Fruit fly (Drosophila melanogaster) whole organism, embryonic: ENCODE data around the gene CG31816.

Source experiments
- CG10431 ChIP-seq: fragments of 200-800 bp; sonication (Bioruptor generic); optimal IDR thresholded peaks from 3 replicates; lab custom pipeline; 2018; ENCODE audit warnings: missing biosample characterization, mild to moderate bottlenecking, missing genetic modification characterization
- CG11093 ChIP-seq: fragments of 200-800 bp; sonication (Bioruptor generic); IDR thresholded peaks from 3 replicates; pipeline ENCODE4 v1.3.6; 2022; ENCODE audit warnings: missing biosample characterization, missing genetic modification characterization
- CG12104 ChIP-seq: fragments of 200-800 bp; sonication (Bioruptor generic); optimal IDR thresholded peaks from 3 replicates; lab custom pipeline; 2016; ENCODE audit warnings: missing biosample characterization, missing genetic modification characterization
- CG12391 ChIP-seq: fragments of 200-800 bp; sonication (Bioruptor generic); optimal IDR thresholded peaks from 3 replicates; lab custom pipeline; 2018; ENCODE audit warnings: missing biosample characterization, mild to moderate bottlenecking, missing genetic modification characterization, moderate library complexity
- CG13624 ChIP-seq: fragments of 200-800 bp; sonication (Bioruptor generic); optimal IDR thresholded peaks from 2 replicates; lab custom pipeline; 2016; ENCODE audit warnings: missing biosample characterization, missing genetic modification characterization
- CG13775 ChIP-seq: fragments of 200-800 bp; sonication (Bioruptor generic); optimal IDR thresholded peaks from 3 replicates; lab custom pipeline; 2017; ENCODE audit warnings: missing biosample characterization, mild to moderate bottlenecking, missing genetic modification characterization
- CG16863 ChIP-seq: fragments of 200-800 bp; sonication (Bioruptor generic); optimal IDR thresholded peaks from 3 replicates; lab custom pipeline; 2016; ENCODE audit warnings: missing biosample characterization, missing genetic modification characterization
- CG18764 ChIP-seq: fragments of 200-800 bp; sonication (Bioruptor generic); optimal IDR thresholded peaks from 3 replicates; lab custom pipeline; 2016; ENCODE audit warnings: missing biosample characterization, missing genetic modification characterization
- CG30431 ChIP-seq: fragments of 200-800 bp; sonication (Bioruptor generic); optimal IDR thresholded peaks from 2 replicates; lab custom pipeline; 2017; ENCODE audit warnings: missing biosample characterization, missing genetic modification characterization
- CG3065 ChIP-seq: fragments of 200-800 bp; sonication (Bioruptor generic); optimal IDR thresholded peaks from 2 replicates; lab custom pipeline; 2016; ENCODE audit warnings: missing biosample characterization, missing genetic modification characterization
- CG32767 ChIP-seq: fragments of 200-800 bp; sonication (Bioruptor generic); IDR thresholded peaks from 2 replicates; pipeline ENCODE4 v1.3.6; 2022; ENCODE audit warnings: missing biosample characterization, missing genetic modification characterization
- CG3281 ChIP-seq: fragments of 200-800 bp; sonication (Bioruptor generic); optimal IDR thresholded peaks from 3 replicates; lab custom pipeline; 2017; ENCODE audit warnings: missing biosample characterization, mild to moderate bottlenecking, missing genetic modification characterization
- CG4360 ChIP-seq: fragments of 200-800 bp; sonication (Bioruptor generic); IDR thresholded peaks from 2 replicates; pipeline ENCODE4 v1.3.6; 2022; ENCODE audit warnings: missing biosample characterization, missing genetic modification characterization
- CG5245 ChIP-seq: fragments of 200-800 bp; sonication (Bioruptor generic); optimal IDR thresholded peaks from 3 replicates; lab custom pipeline; 2016; ENCODE audit warnings: missing biosample characterization, missing genetic modification characterization
- CG7372 ChIP-seq: fragments of 200-800 bp; sonication (Bioruptor generic); IDR thresholded peaks from 2 replicates; pipeline ENCODE4 v1.3.6; 2022; ENCODE audit warnings: missing biosample characterization, missing genetic modification characterization
- CG7745 ChIP-seq: fragments of 200-800 bp; sonication (Bioruptor generic); optimal IDR thresholded peaks from 2 replicates; lab custom pipeline; 2018; ENCODE audit warnings: missing biosample characterization, mild to moderate bottlenecking, missing genetic modification characterization, moderate library complexity
- CG8765 ChIP-seq: fragments of 200-800 bp; sonication (Bioruptor generic); IDR thresholded peaks from 2 replicates; pipeline ENCODE4 v1.3.6; 2022; ENCODE audit warnings: missing biosample characterization, missing genetic modification characterization
- CoRest ChIP-seq: fragments of 200-800 bp; sonication (Bioruptor generic); optimal IDR thresholded peaks from 3 replicates; lab custom pipeline; 2018; ENCODE audit warnings: missing biosample characterization, mild to moderate bottlenecking, missing genetic modification characterization, moderate library complexity
- D19A ChIP-seq: fragments of 200-800 bp; optimal IDR thresholded peaks from 3 replicates; lab custom pipeline; 2019; ENCODE audit warnings: missing biosample characterization, mild to moderate bottlenecking, missing genetic modification characterization, moderate library complexity
- Doc3 ChIP-seq: fragments of 200-800 bp; sonication (Bioruptor generic); IDR thresholded peaks from 3 replicates; pipeline ENCODE4 v1.3.6; 2022; ENCODE audit warnings: missing biosample characterization, missing genetic modification characterization; ENCODE audit not compliant: partially characterized antibody
- Drgx ChIP-seq: fragments of 200-800 bp; sonication (Bioruptor generic); IDR thresholded peaks from 2 replicates; pipeline ENCODE4 v1.3.6; 2022; ENCODE audit warnings: missing biosample characterization, missing genetic modification characterization
- Elba2 ChIP-seq: fragments of 200-800 bp; sonication (Bioruptor generic); optimal IDR thresholded peaks from 3 replicates; lab custom pipeline; 2016; ENCODE audit warnings: missing biosample characterization, missing genetic modification characterization
- Hr78 ChIP-seq, 2 experiments: fragments of 200-800 bp in 1 of 2; fragments of >200 bp in 1 of 2; sonication (Bioruptor generic) in 1 of 2; optimal IDR thresholded peaks; 2 replicates each; lab custom pipeline; 2017 to 2019; ENCODE audit warnings: missing biosample characterization in 2 of 2, missing genetic modification characterization in 2 of 2, mild to moderate bottlenecking in 1 of 2, moderate library complexity in 1 of 2
- Hsf ChIP-seq: fragments of 200-800 bp; sonication (Bioruptor generic); optimal IDR thresholded peaks from 3 replicates; lab custom pipeline; 2016; ENCODE audit warnings: missing biosample characterization, missing genetic modification characterization
- Jarid2 ChIP-seq: fragments of 200-800 bp; sonication (Bioruptor generic); optimal IDR thresholded peaks from 3 replicates; lab custom pipeline; 2017; ENCODE audit warnings: mild to moderate bottlenecking, missing biosample characterization, missing genetic modification reagents, missing genetic modification characterization
- Oli ChIP-seq: fragments of 200-800 bp; sonication (Bioruptor generic); optimal IDR thresholded peaks from 2 replicates; lab custom pipeline; 2018; ENCODE audit warnings: missing biosample characterization, mild to moderate bottlenecking, missing genetic modification characterization, moderate library complexity
- Side ChIP-seq: fragments of 200-800 bp; sonication (Bioruptor generic); optimal IDR thresholded peaks from 2 replicates; lab custom pipeline; 2016; ENCODE audit warnings: missing biosample characterization, missing genetic modification characterization
- Taf1 ChIP-seq: fragments of 200-800 bp; sonication (Bioruptor generic); IDR thresholded peaks from 2 replicates; pipeline ENCODE4 v1.3.6; 2022; ENCODE audit warnings: missing biosample characterization, missing genetic modification characterization
- Tbp ChIP-seq: fragments of >200 bp; optimal IDR thresholded peaks from 2 replicates; lab custom pipeline; 2018; ENCODE audit warnings: missing biosample characterization, missing genetic modification characterization
- Xbp1 ChIP-seq: fragments of 200-800 bp; sonication (Bioruptor generic); optimal IDR thresholded peaks from 3 replicates; lab custom pipeline; 2016; ENCODE audit warnings: missing biosample characterization, mild to moderate bottlenecking, missing genetic modification characterization
- Xrp1 ChIP-seq: fragments of 200-800 bp; sonication (Bioruptor generic); IDR thresholded peaks from 2 replicates; pipeline ENCODE4 v1.3.6; 2022; ENCODE audit warnings: missing biosample characterization, missing genetic modification characterization
- ab ChIP-seq: fragments of 200-800 bp; sonication (Bioruptor generic); optimal IDR thresholded peaks from 2 replicates; lab custom pipeline; 2016; ENCODE audit warnings: missing biosample characterization, missing genetic modification characterization
- bsh ChIP-seq, 2 experiments: fragments of 200-800 bp; sonication (Bioruptor generic); optimal IDR thresholded peaks; 2 replicates each; lab custom pipeline; 2017 to 2018; ENCODE audit warnings: mild to moderate bottlenecking in 2 of 2, missing biosample characterization in 2 of 2, missing genetic modification characterization in 2 of 2, moderate library complexity in 1 of 2
- crol ChIP-seq: fragments of 200-800 bp; sonication (Bioruptor generic); IDR thresholded peaks from 2 replicates; pipeline ENCODE4 v1.3.6; 2022; ENCODE audit warnings: missing biosample characterization, missing genetic modification characterization
- dan ChIP-seq: fragments of 200-800 bp; sonication (Bioruptor generic); IDR thresholded peaks from 2 replicates; pipeline ENCODE4 v1.3.6; 2022; ENCODE audit warnings: missing biosample characterization, missing genetic modification characterization
- dati ChIP-seq: fragments of 200-800 bp; sonication (Bioruptor generic); IDR thresholded peaks from 2 replicates; pipeline ENCODE4 v1.3.6; 2022; ENCODE audit warnings: missing biosample characterization, missing genetic modification characterization
- gem ChIP-seq: fragments of 200-800 bp; sonication (Bioruptor generic); optimal IDR thresholded peaks from 2 replicates; lab custom pipeline; 2019; ENCODE audit warnings: missing biosample characterization, mild to moderate bottlenecking, missing genetic modification characterization, moderate library complexity
- hbn ChIP-seq: fragments of 200-800 bp; sonication (Bioruptor generic); IDR thresholded peaks from 2 replicates; pipeline ENCODE4 v1.3.6; 2022; ENCODE audit warnings: missing biosample characterization, missing genetic modification characterization; ENCODE audit not compliant: partially characterized antibody
- kni ChIP-seq: fragments of 200-800 bp; sonication (Bioruptor generic); optimal IDR thresholded peaks from 3 replicates; lab custom pipeline; 2017; ENCODE audit warnings: mild to moderate bottlenecking, missing biosample characterization, missing genetic modification reagents, missing genetic modification characterization
- mam ChIP-seq: fragments of 200-800 bp; sonication (Bioruptor generic); optimal IDR thresholded peaks from 3 replicates; lab custom pipeline; 2016; ENCODE audit warnings: missing biosample characterization, missing genetic modification characterization
- nerfin-2 ChIP-seq: fragments of 200-800 bp; sonication (Bioruptor generic); IDR thresholded peaks from 2 replicates; pipeline ENCODE4 v1.3.6; 2022; ENCODE audit warnings: missing biosample characterization, missing genetic modification characterization; ENCODE audit not compliant: partially characterized antibody
- otp ChIP-seq: fragments of 200-800 bp; sonication (Bioruptor generic); IDR thresholded peaks from 3 replicates; pipeline ENCODE4, ENCODE4 v1.3.6; 2022; ENCODE audit warnings: missing biosample characterization, missing genetic modification characterization
- pb ChIP-seq: fragments of 200-800 bp; sonication (Bioruptor generic); optimal IDR thresholded peaks from 3 replicates; lab custom pipeline; 2016; ENCODE audit warnings: missing biosample characterization, missing genetic modification characterization
- sd ChIP-seq: fragments of 200-800 bp; sonication (Bioruptor generic); optimal IDR thresholded peaks from 3 replicates; lab custom pipeline; 2018; ENCODE audit warnings: missing biosample characterization, mild to moderate bottlenecking, missing genetic modification characterization, moderate library complexity
- sqz ChIP-seq: fragments of 200-800 bp; sonication (Bioruptor generic); optimal IDR thresholded peaks from 3 replicates; lab custom pipeline; 2018; ENCODE audit warnings: missing biosample characterization, mild to moderate bottlenecking, missing genetic modification characterization
- ssp ChIP-seq: fragments of 200-800 bp; sonication (Bioruptor generic); IDR thresholded peaks from 2 replicates; pipeline ENCODE4 v1.3.6; 2022; ENCODE audit warnings: missing biosample characterization, missing genetic modification characterization
- stwl ChIP-seq: fragments of 200-800 bp; sonication (Bioruptor generic); optimal IDR thresholded peaks from 3 replicates; lab custom pipeline; 2018; ENCODE audit warnings: missing biosample characterization, mild to moderate bottlenecking, missing genetic modification characterization, moderate library complexity
- sug ChIP-seq: fragments of 200-800 bp; optimal IDR thresholded peaks from 2 replicates; lab custom pipeline; 2019; ENCODE audit warnings: missing biosample characterization, mild to moderate bottlenecking, missing genetic modification characterization, moderate library complexity
- vfl ChIP-seq: fragments of 200-800 bp; sonication (Bioruptor generic); optimal IDR thresholded peaks from 2 replicates; lab custom pipeline; 2016; ENCODE audit warnings: missing biosample characterization, missing genetic modification characterization
- zen2 ChIP-seq: fragments of 200-800 bp; sonication (Bioruptor generic); IDR thresholded peaks from 3 replicates; pipeline ENCODE4 v1.3.6; 2022; ENCODE audit warnings: missing biosample characterization, missing genetic modification characterization; ENCODE audit not compliant: partially characterized antibody

CG31816 gene

DNA sequence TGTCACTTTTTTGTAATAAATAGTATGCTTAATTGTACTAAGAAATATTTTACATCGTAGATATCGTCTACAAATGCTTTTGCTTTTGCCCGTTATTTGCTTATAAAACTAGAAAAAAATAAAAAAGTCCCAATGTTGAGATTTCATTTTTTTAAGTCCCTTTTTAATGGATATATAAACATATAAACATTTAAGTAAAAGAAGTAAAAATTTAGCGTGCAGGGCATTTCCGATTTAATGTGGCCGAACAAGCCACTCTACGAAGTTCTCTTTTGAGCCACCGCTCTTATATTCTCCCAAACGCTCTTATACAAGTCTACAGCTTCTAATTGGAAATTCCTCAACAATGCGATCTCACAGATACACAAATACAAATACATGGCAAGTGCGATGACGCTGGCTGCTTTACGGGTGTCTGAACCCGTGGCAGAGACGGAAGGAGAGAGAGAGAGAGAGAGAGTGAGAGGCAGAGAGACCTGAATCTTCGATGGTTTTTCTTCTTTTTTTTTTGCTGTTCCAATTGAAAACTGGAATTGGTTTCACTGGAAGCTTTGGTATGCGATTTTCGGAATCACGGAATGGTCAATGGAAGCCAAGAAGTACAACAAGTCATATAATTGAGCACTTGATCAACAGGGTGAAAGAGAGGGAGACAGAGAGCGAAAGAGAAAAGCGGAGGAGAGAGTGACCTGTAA lies 45.5 kb downstream of the CG31816 start (continued):
- no peak for TF ChIP-seq CG12104 (GFP tag; lab: Kevin White, UChicago)
- peak; percentile 48; the same call in 1 of the 2 replicates for TF ChIP-seq Xrp1
- no peak for TF ChIP-seq D19A (tag; lab: Kevin White, UChicago)
- no peak for TF ChIP-seq CoRest
- TF ChIP-seq Tbp (GFP tag; lab: Kevin White, UChicago), result no peak
- TF ChIP-seq CG16863 (GFP tag; lab: Kevin White, UChicago), result no peak
- TF ChIP-seq zen2 (GFP tag; lab: Robert Waterston, UW), result peak; percentile 35; the same call in 2 of the 3 replicates
- TF ChIP-seq crol (GFP tag; lab: Robert Waterston, UW), result 0 out of 2 replicates have a peak, but pooled peaks have one; percentile 20
- no peak for TF ChIP-seq CG13775 (GFP tag; lab: Kevin White, UChicago)
- peak; percentile 27 for TF ChIP-seq CG10431 (GFP tag; lab: Kevin White, UChicago)
- no peak for TF ChIP-seq nerfin-2 (GFP tag; lab: Robert Waterston, UW)
- peak; percentile 98 for TF ChIP-seq sd (tag; lab: Kevin White, UChicago)
- TF ChIP-seq Hr78 (GFP tag; optimal IDR thresholded peaks at IDR 0.05; lab: Kevin White, UChicago), result peak in 1 of 2 experiments; percentile 14
- no peak for TF ChIP-seq sug (tag; lab: Kevin White, UChicago)
- no peak for TF ChIP-seq CG7372 (GFP tag; lab: Robert Waterston, UW)
- TF ChIP-seq CG30431, result no peak
- TF ChIP-seq Oli, result no peak
- TF ChIP-seq bsh (GFP tag; optimal IDR thresholded peaks at IDR 0.05; lab: Kevin White, UChicago), result peak in 1 of 2 experiments; percentile 67
- no peak for TF ChIP-seq CG13624 (GFP tag; lab: Kevin White, UChicago)
- TF ChIP-seq Xbp1 (GFP tag; lab: Kevin White, UChicago), result no peak
- no peak for TF ChIP-seq otp (GFP tag; lab: Robert Waterston, UW)
- no peak for TF ChIP-seq CG11093 (GFP tag; lab: Robert Waterston, UW)
- TF ChIP-seq hbn (GFP tag; lab: Robert Waterston, UW), result 0 out of 2 replicates have a peak, but pooled peaks have one; percentile 29
- no peak for TF ChIP-seq dati (GFP tag; lab: Robert Waterston, UW)
- no peak for TF ChIP-seq CG3281 (GFP tag; lab: Kevin White, UChicago)
- no peak for TF ChIP-seq Doc3 (GFP tag; lab: Robert Waterston, UW)
- peak; percentile 16 for TF ChIP-seq Jarid2 (GFP tag; lab: Kevin White, UChicago)
- TF ChIP-seq CG4360 (GFP tag; lab: Robert Waterston, UW), result 0 out of 2 replicates have a peak, but pooled peaks have one; percentile 27
- TF ChIP-seq stwl (tag; lab: Kevin White, UChicago), result peak; percentile 23
- no peak for TF ChIP-seq mam (GFP tag; lab: Kevin White, UChicago)
- TF ChIP-seq CG5245 (GFP tag; lab: Kevin White, UChicago), result no peak
- no peak for TF ChIP-seq CG7745 (tag; lab: Kevin White, UChicago)
- TF ChIP-seq Drgx, result peak; percentile 50; the same call in 1 of the 2 replicates
- TF ChIP-seq CG12391 (tag; lab: Kevin White, UChicago), result no peak
- TF ChIP-seq CG32767 (GFP tag; lab: Robert Waterston, UW), result no peak
- TF ChIP-seq CG18764 (GFP tag; lab: Kevin White, UChicago), result no peak
- no peak for TF ChIP-seq Side
- peak; percentile 93 for TF ChIP-seq sqz (GFP tag; lab: Kevin White, UChicago)
- no peak for TF ChIP-seq CG8765 (GFP tag; lab: Robert Waterston, UW)
- TF ChIP-seq vfl (GFP tag; lab: Kevin White, UChicago), result no peak
- no peak for TF ChIP-seq ssp
- TF ChIP-seq pb, result no peak
- peak; percentile 13 for TF ChIP-seq gem (tag; lab: Kevin White, UChicago)
- no peak for TF ChIP-seq ab (GFP tag; lab: Kevin White, UChicago)
- TF ChIP-seq Elba2 (GFP tag; lab: Kevin White, UChicago), result peak; percentile 53
- peak; percentile 85 for TF ChIP-seq kni (GFP tag; lab: Kevin White, UChicago)
- TF ChIP-seq Taf1 (GFP tag; lab: Robert Waterston, UW), result no peak
- TF ChIP-seq CG3065, result no peak
- TF ChIP-seq Hsf (GFP tag; lab: Kevin White, UChicago), result no peak
- no peak for TF ChIP-seq dan
